Worm (Caenorhabditis elegans) whole organism, L1 larva: ENCODE measurements around the gene E02H9.3.
A peak's percentile ranks its signal among the peaks of the same experiment; 100 is the strongest.

Source experiments
- C16A3.4 ChIP-seq: fragments of 150-350 bp; optimal IDR thresholded peaks from 2 replicates; lab custom pipeline; 2014; ENCODE audit warnings: missing biosample characterization, missing genetic modification characterization
- C34B4.2 ChIP-seq: sonication (generic microtip); optimal IDR thresholded peaks from 2 replicates; lab custom pipeline; 2017; ENCODE audit warnings: mild to moderate bottlenecking, missing genetic modification characterization, missing compliant biosample characterization
- F16B12.6 ChIP-seq: fragments of 150-350 bp; optimal IDR thresholded peaks from 2 replicates; lab custom pipeline; 2014; ENCODE audit warnings: missing biosample characterization, missing genetic modification characterization
- Y116A8C.19 ChIP-seq: sonication (generic microtip); optimal IDR thresholded peaks from 2 replicates; lab custom pipeline; 2016; ENCODE audit warnings: missing compliant biosample characterization, missing genetic modification characterization, borderline replicate concordance
- alr-1 ChIP-seq: fragments of 200-800 bp; sonication (Bioruptor generic); optimal IDR thresholded peaks from 2 replicates; lab custom pipeline; 2018; ENCODE audit warnings: borderline replicate concordance, mild to moderate bottlenecking, missing genetic modification characterization, missing compliant biosample characterization
- blmp-1 ChIP-seq: fragments of 150-350 bp; optimal IDR thresholded peaks from 2 replicates; lab custom pipeline; 2014; ENCODE audit warnings: missing biosample characterization, missing genetic modification characterization
- ceh-82 ChIP-seq, 3 experiments: fragments of 150-350 bp in 1 of 3; sonication (generic microtip) in 2 of 3; optimal IDR thresholded peaks; 2 replicates each; lab custom pipeline; 2014 to 2017; ENCODE audit warnings: missing biosample characterization in 3 of 3, missing genetic modification characterization in 3 of 3
- dpl-1 ChIP-seq, 3 experiments: fragments of 150-350 bp in 2 of 3; sonication (generic microtip) in 1 of 3; optimal IDR thresholded peaks; 2 replicates each; lab custom pipeline; 2014 to 2017; ENCODE audit warnings: missing biosample characterization in 3 of 3, missing genetic modification characterization in 3 of 3, missing genetic modification reagents in 3 of 3
- efl-1 ChIP-seq, 4 experiments: fragments of 150-350 bp; optimal IDR thresholded peaks in 3 of 4; peaks in 1 of 4; 1 replicate in 1 of 4; 2 replicates in 3 of 4; lab custom pipeline; 2014; ENCODE audit warnings: missing biosample characterization in 2 of 4, missing genetic modification characterization in 2 of 4, missing genetic modification reagents in 2 of 4
- efl-3 ChIP-seq: fragments of 200-800 bp; sonication (Bioruptor generic); optimal IDR thresholded peaks from 2 replicates; lab custom pipeline; 2018; ENCODE audit warnings: mild to moderate bottlenecking, missing genetic modification characterization, missing compliant biosample characterization
- egl-27 ChIP-seq, 2 experiments: fragments of 150-350 bp in 1 of 2; sonication (generic microtip); optimal IDR thresholded peaks; 3 replicates each; lab custom pipeline; 2017 to 2018; ENCODE audit warnings: missing biosample characterization in 2 of 2, missing genetic modification characterization in 2 of 2, missing genetic modification reagents in 2 of 2
- elt-3 ChIP-seq, 6 experiments: fragments of 150-350 bp in 1 of 6; sonication (generic microtip); optimal IDR thresholded peaks; 2 replicates each; lab custom pipeline; 2017 to 2018; ENCODE audit warnings: missing biosample characterization in 6 of 6, missing genetic modification characterization in 6 of 6, inconsistent platforms in 1 of 6
- ets-5 ChIP-seq: fragments of 200-800 bp; sonication (Bioruptor generic); IDR thresholded peaks from 2 replicates; pipeline ENCODE4 v1.3.6; 2022; ENCODE audit warnings: missing genetic modification characterization, missing compliant biosample characterization
- fkh-8 ChIP-seq: sonication (generic microtip); optimal IDR thresholded peaks from 2 replicates; lab custom pipeline; 2016; ENCODE audit warnings: mild to moderate bottlenecking, missing genetic modification characterization, missing compliant biosample characterization
- fos-1 ChIP-seq: fragments of 150-350 bp; optimal IDR thresholded peaks from 2 replicates; lab custom pipeline; 2014; ENCODE audit warnings: missing biosample characterization, missing genetic modification characterization
- hlh-4 ChIP-seq: sonication (generic microtip); optimal IDR thresholded peaks from 2 replicates; lab custom pipeline; 2016; ENCODE audit warnings: mild to moderate bottlenecking, missing genetic modification characterization, missing compliant biosample characterization
- hpl-2 ChIP-seq: fragments of 150-350 bp; optimal IDR thresholded peaks from 2 replicates; lab custom pipeline; 2014; ENCODE audit warnings: missing biosample characterization, missing genetic modification reagents, missing genetic modification characterization
- isw-1 ChIP-seq: fragments of 200-800 bp; sonication (Bioruptor generic); IDR thresholded peaks from 2 replicates; pipeline ENCODE4 v1.3.6; 2022; ENCODE audit warnings: missing genetic modification characterization, missing compliant biosample characterization
- lin-13 ChIP-seq: fragments of 150-350 bp; optimal IDR thresholded peaks from 2 replicates; lab custom pipeline; 2014; ENCODE audit warnings: missing biosample characterization, missing genetic modification reagents, missing genetic modification characterization
- lin-14 ChIP-seq: fragments of 200-800 bp; sonication (Bioruptor generic); optimal IDR thresholded peaks from 2 replicates; lab custom pipeline; 2018; ENCODE audit warnings: mild to moderate bottlenecking, missing genetic modification characterization, moderate library complexity, missing compliant biosample characterization
- lin-15B ChIP-seq: fragments of 150-350 bp; sonication (generic microtip); optimal IDR thresholded peaks from 3 replicates; lab custom pipeline; 2014; ENCODE audit warnings: missing biosample characterization, missing genetic modification characterization
- lin-35 ChIP-seq, 2 experiments: fragments of 150-350 bp; optimal IDR thresholded peaks; 2 replicates each; lab custom pipeline; 2014; ENCODE audit warnings: missing biosample characterization in 2 of 2, missing genetic modification characterization in 2 of 2, missing genetic modification reagents in 2 of 2
- lin-39 ChIP-seq: fragments of 150-350 bp; optimal IDR thresholded peaks from 2 replicates; lab custom pipeline; 2014; ENCODE audit warnings: missing biosample characterization, missing genetic modification reagents, missing genetic modification characterization
- lsy-2 ChIP-seq, 2 experiments: fragments of 150-350 bp; optimal IDR thresholded peaks; 2 replicates each; lab custom pipeline; 2014; ENCODE audit warnings: missing biosample characterization in 2 of 2, missing genetic modification characterization in 2 of 2
- mab-9 ChIP-seq: fragments of 200-800 bp; sonication (Bioruptor generic); IDR thresholded peaks from 2 replicates; pipeline ENCODE4 v1.3.6; 2022; ENCODE audit warnings: missing genetic modification reagents, missing genetic modification characterization, missing compliant biosample characterization
- mdl-1 ChIP-seq, 2 experiments: fragments of 150-350 bp; optimal IDR thresholded peaks; 2 replicates each; lab custom pipeline; 2014 to 2017; ENCODE audit warnings: missing biosample characterization in 2 of 2, missing genetic modification characterization in 2 of 2, inconsistent platforms in 1 of 2
- mep-1 ChIP-seq: fragments of 150-350 bp; optimal IDR thresholded peaks from 2 replicates; lab custom pipeline; 2014; ENCODE audit warnings: missing biosample characterization, missing genetic modification characterization
- nhr-11 ChIP-seq: fragments of 150-350 bp; optimal IDR thresholded peaks from 2 replicates; lab custom pipeline; 2014; ENCODE audit warnings: missing biosample characterization, missing genetic modification characterization
- nhr-12 ChIP-seq: sonication (generic microtip); optimal IDR thresholded peaks from 2 replicates; lab custom pipeline; 2017; ENCODE audit warnings: missing biosample characterization, missing genetic modification characterization
- nhr-19 ChIP-seq: fragments of 200-800 bp; sonication (Bioruptor generic); conservative IDR thresholded peaks from 2 replicates; pipeline ENCODE4 v1.3.6; 2022; ENCODE audit warnings: missing genetic modification characterization, missing compliant biosample characterization
- nhr-20 ChIP-seq: sonication (generic microtip); optimal IDR thresholded peaks from 2 replicates; lab custom pipeline; 2016; ENCODE audit warnings: mild to moderate bottlenecking, missing genetic modification characterization, missing compliant biosample characterization
- nhr-237 ChIP-seq: fragments of 150-350 bp; optimal IDR thresholded peaks from 2 replicates; lab custom pipeline; 2014; ENCODE audit warnings: missing biosample characterization, missing genetic modification characterization
- nhr-47 ChIP-seq: sonication (generic microtip); optimal IDR thresholded peaks from 2 replicates; lab custom pipeline; 2016; ENCODE audit warnings: mild to moderate bottlenecking, missing genetic modification characterization, moderate library complexity, missing compliant biosample characterization
- nhr-76 ChIP-seq: sonication (generic microtip); optimal IDR thresholded peaks from 2 replicates; lab custom pipeline; 2017; ENCODE audit warnings: missing biosample characterization, missing genetic modification characterization
- nhr-77 ChIP-seq: fragments of 150-350 bp; optimal IDR thresholded peaks from 2 replicates; lab custom pipeline; 2014; ENCODE audit warnings: missing biosample characterization, missing genetic modification characterization
- nhr-90 ChIP-seq: sonication (generic microtip); optimal IDR thresholded peaks from 2 replicates; lab custom pipeline; 2016; ENCODE audit warnings: mild to moderate bottlenecking, missing genetic modification characterization, missing compliant biosample characterization; ENCODE audit not compliant: poor library complexity
- rnt-1 ChIP-seq: sonication (generic microtip); optimal IDR thresholded peaks from 2 replicates; lab custom pipeline; 2016; ENCODE audit warnings: mild to moderate bottlenecking, missing genetic modification characterization, moderate library complexity, missing compliant biosample characterization
- skn-1 ChIP-seq: fragments of 150-350 bp; optimal IDR thresholded peaks from 2 replicates; lab custom pipeline; 2014; ENCODE audit warnings: missing biosample characterization, missing genetic modification characterization
- snu-23 ChIP-seq: sonication (generic microtip); optimal IDR thresholded peaks from 2 replicates; lab custom pipeline; 2016; ENCODE audit warnings: missing genetic modification characterization, missing compliant biosample characterization
- sox-4 ChIP-seq: sonication (generic microtip); optimal IDR thresholded peaks from 2 replicates; lab custom pipeline; 2016; ENCODE audit warnings: missing genetic modification characterization, missing compliant biosample characterization
- sptf-1 ChIP-seq: fragments of 150-350 bp; optimal IDR thresholded peaks from 2 replicates; lab custom pipeline; 2014; ENCODE audit warnings: missing biosample characterization, missing genetic modification characterization
- sup-37 ChIP-seq: fragments of 200-800 bp; sonication (Bioruptor generic); optimal IDR thresholded peaks from 2 replicates; lab custom pipeline; 2018; ENCODE audit warnings: mild to moderate bottlenecking, missing genetic modification characterization, missing compliant biosample characterization
- swsn-7 ChIP-seq: sonication (generic microtip); optimal IDR thresholded peaks from 2 replicates; lab custom pipeline; 2016; ENCODE audit warnings: missing genetic modification characterization, missing compliant biosample characterization
- tbx-2 ChIP-seq: sonication (generic microtip); optimal IDR thresholded peaks from 2 replicates; lab custom pipeline; 2016; ENCODE audit warnings: missing genetic modification characterization, missing compliant biosample characterization
- unc-130 ChIP-seq: fragments of 150-350 bp; optimal IDR thresholded peaks from 2 replicates; lab custom pipeline; 2017; ENCODE audit warnings: missing biosample characterization, missing genetic modification characterization, inconsistent platforms
- unc-30 ChIP-seq: sonication (generic microtip); optimal IDR thresholded peaks from 2 replicates; lab custom pipeline; 2017; ENCODE audit warnings: missing biosample characterization, missing genetic modification characterization
- vab-15 ChIP-seq: sonication (generic microtip); optimal IDR thresholded peaks from 2 replicates; lab custom pipeline; 2017; ENCODE audit warnings: missing genotype, mild to moderate bottlenecking, missing genetic modification characterization, missing compliant biosample characterization
- zag-1 ChIP-seq: fragments of 150-350 bp; optimal IDR thresholded peaks from 2 replicates; lab custom pipeline; 2014; ENCODE audit warnings: missing biosample characterization, missing genetic modification characterization
- ztf-11 ChIP-seq, 2 experiments: sonication (generic microtip); optimal IDR thresholded peaks; 2 replicates each; lab custom pipeline; 2016 to 2017; ENCODE audit warnings: missing genetic modification characterization in 2 of 2, missing biosample characterization in 1 of 2, missing compliant biosample characterization in 1 of 2
- ztf-4 ChIP-seq: fragments of 150-350 bp; optimal IDR thresholded peaks from 2 replicates; lab custom pipeline; 2014; ENCODE audit warnings: missing biosample characterization, missing genetic modification characterization

The E02H9.3 gene

DNA sequence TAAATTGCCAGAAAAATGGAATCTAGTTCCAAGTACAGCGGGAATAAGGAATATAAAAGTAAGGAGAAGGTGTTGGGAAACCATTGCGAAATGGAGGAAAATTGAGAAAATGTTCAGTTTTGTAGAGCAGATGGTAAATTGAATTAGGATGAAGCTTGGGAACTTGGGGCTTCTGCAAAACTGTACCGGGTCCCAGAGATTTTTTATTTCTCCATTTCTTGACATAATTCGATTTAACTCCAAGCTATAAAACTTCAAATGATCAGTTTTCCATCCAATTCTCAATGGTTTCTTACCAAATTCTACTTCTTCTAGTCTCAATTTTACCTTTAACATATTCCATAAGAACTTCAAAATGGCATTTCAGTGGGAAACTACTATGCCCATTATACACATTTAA lies 9.4 kb downstream of the E02H9.3 start, which contains the start of the genes E02H9.9 and E02H9.1 (continued):
- no peak for TF ChIP-seq nhr-19 (GFP tag; lab: Robert Waterston, UW)
- no peak for TF ChIP-seq swsn-7 (tag; lab: Kevin White, UChicago)

DNA sequence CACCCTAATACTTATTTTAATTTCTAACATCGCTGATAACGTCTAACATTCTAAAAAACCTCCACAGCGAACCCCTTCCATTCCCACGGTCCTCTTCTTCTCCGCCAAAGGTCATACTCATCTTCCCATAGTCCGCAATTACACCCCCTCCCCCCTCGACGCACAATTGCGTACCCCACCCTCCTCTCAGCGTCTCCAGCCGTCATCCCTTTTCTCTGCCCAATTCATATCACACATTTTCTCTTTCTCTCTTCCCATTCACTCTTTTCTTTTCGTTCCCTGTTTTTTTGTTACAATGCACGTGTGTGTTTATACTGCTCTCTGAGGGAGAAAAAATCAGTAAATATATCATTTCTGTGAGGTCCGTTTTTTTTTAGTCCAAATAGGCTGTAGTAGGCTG lies 13.0 kb downstream of the E02H9.3 start:
- TF ChIP-seq nhr-237 = no peak
- peak; percentile 27 for TF ChIP-seq nhr-20 (tag; lab: Kevin White, UChicago)
- peak; percentile 89 for TF ChIP-seq lin-14 (GFP tag; lab: Kevin White, UChicago)
- peak; percentile 38 for TF ChIP-seq fkh-8
- peak; percentile 55 for TF ChIP-seq nhr-19 (GFP tag; lab: Robert Waterston, UW)
- peak; percentile 39 to 66 (median 40) for TF ChIP-seq dpl-1 (GFP tag; optimal IDR thresholded peaks at IDR 0.05; lab: Kevin White, UChicago)
- no peak for TF ChIP-seq nhr-11 (tag; lab: Kevin White, UChicago)
- TF ChIP-seq fos-1 (tag; lab: Kevin White, UChicago) = no peak
- peak; percentile 16 for TF ChIP-seq C16A3.4 (tag; lab: Kevin White, UChicago)
- TF ChIP-seq vab-15 (tag; lab: Kevin White, UChicago) = no peak
- TF ChIP-seq swsn-7 (tag; lab: Kevin White, UChicago) = peak; percentile 20
- TF ChIP-seq C34B4.2 = no peak
- TF ChIP-seq lsy-2 (tag; optimal IDR thresholded peaks at IDR 0.05; lab: Kevin White, UChicago) = peak; percentile 63 to 75
- TF ChIP-seq sup-37 (GFP tag; lab: Kevin White, UChicago) = no peak
- TF ChIP-seq mab-9 = no peak
- no peak for TF ChIP-seq ztf-11 (tag; optimal IDR thresholded peaks at IDR 0.05; lab: Kevin White, UChicago)
- no peak for TF ChIP-seq sptf-1 (tag; lab: Kevin White, UChicago)
- TF ChIP-seq ceh-82 (tag; optimal IDR thresholded peaks at IDR 0.05; lab: Kevin White, UChicago) = peak; percentile 23 to 73 (median 27)
- TF ChIP-seq unc-130 (tag; lab: Kevin White, UChicago) = peak; percentile 6
- peak; percentile 51 for TF ChIP-seq rnt-1 (tag; lab: Kevin White, UChicago)
- TF ChIP-seq nhr-12 (tag; lab: Kevin White, UChicago) = no peak
- TF ChIP-seq nhr-47 (tag; lab: Kevin White, UChicago) = peak; percentile 15
- peak; percentile 34; the same call in 1 of the 2 replicates for TF ChIP-seq isw-1 (GFP tag; lab: Robert Waterston, UW)
- TF ChIP-seq ets-5 (GFP tag; lab: Robert Waterston, UW) = no peak
- no peak for TF ChIP-seq ztf-4
- peak in 1 of 6 experiments; percentile 0 for TF ChIP-seq elt-3 (tag; optimal IDR thresholded peaks at IDR 0.05; lab: Kevin White, UChicago)
- TF ChIP-seq sox-4 (tag; lab: Kevin White, UChicago) = no peak
- peak; percentile 25 for TF ChIP-seq nhr-77 (tag; lab: Kevin White, UChicago)
- no peak for TF ChIP-seq zag-1 (tag; lab: Kevin White, UChicago)
- no peak for TF ChIP-seq Y116A8C.19 (tag; lab: Kevin White, UChicago)
- TF ChIP-seq egl-27 (tag; optimal IDR thresholded peaks at IDR 0.05; lab: Kevin White, UChicago) = no peak
- no peak for TF ChIP-seq lin-39 (tag; lab: Kevin White, UChicago)
- TF ChIP-seq nhr-90 (tag; lab: Kevin White, UChicago) = no peak
- peak; percentile 50 for TF ChIP-seq lin-15B (tag; lab: Kevin White, UChicago)
- no peak for TF ChIP-seq hpl-2 (GFP tag; lab: Kevin White, UChicago)
- TF ChIP-seq lin-13 (GFP tag; lab: Kevin White, UChicago) = peak; percentile 24
- no peak for TF ChIP-seq unc-30 (tag; lab: Kevin White, UChicago)
- peak; percentile 94 for TF ChIP-seq F16B12.6 (tag; lab: Kevin White, UChicago)
- TF ChIP-seq nhr-76 (tag; lab: Kevin White, UChicago) = no peak
- TF ChIP-seq blmp-1 = peak; percentile 94
- TF ChIP-seq skn-1 = peak; percentile 78
- TF ChIP-seq mep-1 (tag; lab: Kevin White, UChicago) = peak; percentile 70
- peak; percentile 47 for TF ChIP-seq snu-23
- TF ChIP-seq hlh-4 = no peak
- peak; percentile 74 to 76 for TF ChIP-seq lin-35 (GFP tag; optimal IDR thresholded peaks at IDR 0.05; lab: Kevin White, UChicago)
- TF ChIP-seq tbx-2 = no peak
- TF ChIP-seq efl-1 (optimal IDR thresholded peaks at IDR 0.05; lab: Kevin White, UChicago) = peak; percentile 58 to 70
- TF ChIP-seq efl-1 (GFP tag; optimal IDR thresholded peaks at IDR 0.05 in 1 of 2; lab: Kevin White, UChicago) = peak; percentile 65 to 93
- no peak for TF ChIP-seq alr-1
- peak in 1 of 2 experiments; percentile 72 for TF ChIP-seq mdl-1 (tag; optimal IDR thresholded peaks at IDR 0.05; lab: Kevin White, UChicago)
- no peak for TF ChIP-seq efl-3 (GFP tag; lab: Kevin White, UChicago)
